Worm (Caenorhabditis elegans): ENCODE results near the gene K04D7.6.

ce11 chrIV:10251261-10251660 is 45.2 kb upstream of the K04D7.6 start:
- no peak for TF ChIP-seq cey-2 (tag; optimal IDR thresholded peaks at IDR 0.05; ENCODE audit: borderline replicate concordance, insufficient read depth)
- TF ChIP-seq jun-1 (tag; optimal IDR thresholded peaks at IDR 0.05): no peak
- TF ChIP-seq unc-62 (GFP tag; optimal IDR thresholded peaks at IDR 0.05 in 1 of 2): no peak
- TF ChIP-seq unc-62 (tag; optimal IDR thresholded peaks at IDR 0.05): no peak
- no peak for TF ChIP-seq zip-11 (GFP tag; IDR thresholded peaks at IDR 0.05)
- TF ChIP-seq lin-15B (tag; optimal IDR thresholded peaks at IDR 0.05): no peak
- no peak for TF ChIP-seq ZK337.2 (GFP tag; IDR thresholded peaks at IDR 0.05)
- TF ChIP-seq pqm-1 (tag; optimal IDR thresholded peaks at IDR 0.05): no peak
- TF ChIP-seq nhr-102 (tag; optimal IDR thresholded peaks at IDR 0.05): no peak
- TF ChIP-seq R02D3.7 (tag; optimal IDR thresholded peaks at IDR 0.05): no peak

Measured in whole organism, L4 larva.